Worm (Caenorhabditis elegans): ENCODE data around the gene ZC132.9.

DNA sequence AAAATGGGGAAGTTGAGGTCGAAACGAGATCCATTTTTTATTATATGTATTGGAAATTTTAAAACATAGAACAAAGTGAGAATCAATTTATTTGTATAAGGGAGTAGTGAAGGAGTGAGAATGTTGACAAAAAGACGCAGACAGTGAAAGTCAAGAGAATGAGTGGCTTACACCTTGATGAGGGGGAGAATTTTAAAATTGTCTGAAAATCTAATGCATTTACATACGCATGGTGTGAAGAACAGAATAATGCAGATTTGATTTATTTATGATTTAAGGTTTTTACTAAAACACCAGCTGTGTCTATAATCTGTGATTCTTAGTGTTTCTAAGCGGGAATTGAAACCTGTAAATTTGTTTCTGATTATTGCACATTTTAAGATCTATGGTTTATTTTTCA lies 5.6 kb upstream of the ZC132.9 start, which contains the start of gene nhr-125:
- TF ChIP-seq zip-4 (GFP tag; optimal IDR thresholded peaks at IDR 0.05), result no peak
- no peak for TF ChIP-seq unc-130 (tag; optimal IDR thresholded peaks at IDR 0.05)
- no peak for TF ChIP-seq snpc-4 (tag; optimal IDR thresholded peaks at IDR 0.05)
- TF ChIP-seq nhr-47 (tag; optimal IDR thresholded peaks at IDR 0.05), result no peak
- no peak for TF ChIP-seq rnt-1 (tag; optimal IDR thresholded peaks at IDR 0.05)
- TF ChIP-seq ztf-11 (tag; optimal IDR thresholded peaks at IDR 0.05), result no peak
- no peak for TF ChIP-seq mdl-1 (tag; optimal IDR thresholded peaks at IDR 0.05)

Measured in whole organism, L1 larva.